Worm (Caenorhabditis elegans): ENCODE results near the gene ZK402.5.

DNA sequence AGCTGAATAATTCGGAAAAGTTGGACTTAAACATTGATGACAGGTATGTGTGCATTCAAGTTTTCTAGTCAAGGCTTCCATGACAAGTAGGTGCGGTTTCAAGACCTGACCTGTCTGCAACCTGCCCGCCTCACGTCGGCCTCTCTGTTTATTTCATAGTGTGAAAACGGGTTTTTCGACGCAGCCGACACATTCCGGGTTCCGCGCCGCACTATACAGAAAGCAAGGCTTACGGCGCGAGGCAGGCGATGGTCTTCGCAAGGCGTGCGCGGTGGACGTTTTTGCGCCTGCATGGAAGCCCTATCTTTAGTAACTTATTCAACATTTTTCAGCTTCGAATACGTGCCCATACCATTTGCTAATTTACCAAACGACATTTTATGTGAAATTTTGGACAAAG is 28.7 kb downstream of the ZK402.5 start:
- TF ChIP-seq hmg-1.1 (GFP tag; IDR thresholded peaks at IDR 0.05) = no peak
- TF ChIP-seq ama-1 (optimal IDR thresholded peaks at IDR 0.05) = no peak
- 0 out of 2 replicates have a peak, but pooled peaks have one; percentile 20 for TF ChIP-seq F26F4.8 (GFP tag; conservative IDR thresholded peaks at IDR 0.05)
- no peak for TF ChIP-seq lin-15B (tag; optimal IDR thresholded peaks at IDR 0.05)
- TF ChIP-seq zfp-3 (GFP tag; conservative IDR thresholded peaks at IDR 0.05) = no peak
- no peak for TF ChIP-seq nhr-76 (tag; optimal IDR thresholded peaks at IDR 0.05)
- no peak for TF ChIP-seq ctbp-1 (GFP tag; IDR thresholded peaks at IDR 0.05)
- TF ChIP-seq tra-1 (GFP tag; IDR thresholded peaks at IDR 0.05) = no peak
- no peak for TF ChIP-seq dve-1 (tag; optimal IDR thresholded peaks at IDR 0.05; ENCODE audit: insufficient read depth)
- TF ChIP-seq unc-62 (GFP tag; optimal IDR thresholded peaks at IDR 0.05 in 1 of 2) = no peak
- TF ChIP-seq unc-62 (tag; optimal IDR thresholded peaks at IDR 0.05) = no peak
- TF ChIP-seq mdt-29 (GFP tag; IDR thresholded peaks at IDR 0.05) = no peak
- TF ChIP-seq lin-1 (GFP tag; IDR thresholded peaks at IDR 0.05) = no peak
- TF ChIP-seq madf-9 (GFP tag; conservative IDR thresholded peaks at IDR 0.05) = no peak
- TF ChIP-seq fkh-10 (GFP tag; optimal IDR thresholded peaks at IDR 0.05) = no peak
